Fruit fly (Drosophila melanogaster): ENCODE measurements around the gene nebu.

dm6 chr3L:12837196-12837720, 5.6 kb downstream of the nebu start:
- TF ChIP-seq CG17359 (tag; optimal IDR thresholded peaks at IDR 0.05) (no peak), kay (GFP tag; optimal IDR thresholded peaks at IDR 0.05) (no peak), CG7963 (GFP tag; IDR thresholded peaks at IDR 0.05; ENCODE audit: partially characterized antibody) (no peak), fd3F (GFP tag; optimal IDR thresholded peaks at IDR 0.05) (no peak), Hr78 (GFP tag; optimal IDR thresholded peaks at IDR 0.05) (no peak), CG5180 (GFP tag; optimal IDR thresholded peaks at IDR 0.05) (no peak), H15 (GFP tag; IDR thresholded peaks at IDR 0.05) (no peak), ranshi (GFP tag; IDR thresholded peaks at IDR 0.05) (no peak), CG12071 (GFP tag; optimal IDR thresholded peaks at IDR 0.05) (no peak), br (optimal IDR thresholded peaks at IDR 0.05) (no peak)
